Comparison of ENCODE assay signal across 7 worm cellular contexts in the genomic region with DNA sequence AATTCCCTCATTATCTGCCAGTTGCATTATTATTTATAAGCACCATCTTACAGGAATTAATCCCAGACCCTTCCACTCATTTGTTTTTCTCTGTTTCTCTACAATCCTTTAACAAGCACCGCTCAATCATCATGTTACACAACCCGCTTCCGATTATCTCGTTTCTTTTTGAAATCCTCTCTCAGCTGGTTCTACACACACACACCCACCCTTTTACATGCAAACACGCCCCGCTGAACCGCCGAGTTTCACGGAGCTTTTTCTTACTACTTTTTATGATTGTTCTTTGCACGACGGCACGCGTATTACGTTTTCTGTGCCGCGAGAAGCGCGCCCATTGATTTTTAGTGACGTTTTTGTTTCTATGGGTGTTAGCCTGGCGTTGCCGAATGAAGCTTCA.
TF ChIP-seq lines count a peak whose summit lies in the region.

No protein-coding gene starts in this region.

TF ChIP-seq in whole organism, L1 larva, 84 proteins besides CTCF, POLR2A, EP300 and RAD21 (continues in another document):
- TF ChIP-seq snu-23 (GFP tag; optimal IDR thresholded peaks at IDR 0.05; lab: Kevin White, UChicago), result peak; percentile 63
- TF ChIP-seq tbx-2 (tag; optimal IDR thresholded peaks at IDR 0.05; lab: Kevin White, UChicago), result peak; percentile 59
- TF ChIP-seq nhr-76 (tag; optimal IDR thresholded peaks at IDR 0.05; lab: Kevin White, UChicago), result no peak
- TF ChIP-seq lin-35 (GFP tag; optimal IDR thresholded peaks at IDR 0.05; lab: Kevin White, UChicago), result peak in 1 of 2 experiments; percentile 42
- TF ChIP-seq ceh-88 (GFP tag; IDR thresholded peaks at IDR 0.05; lab: Robert Waterston, UW), result no peak
- TF ChIP-seq unc-62 (GFP tag; optimal IDR thresholded peaks at IDR 0.05; lab: Kevin White, UChicago), result no peak
- no peak for TF ChIP-seq ztf-4 (tag; optimal IDR thresholded peaks at IDR 0.05; lab: Kevin White, UChicago)
- TF ChIP-seq ztf-11 (tag; optimal IDR thresholded peaks at IDR 0.05; lab: Kevin White, UChicago), result no peak
- peak in 1 of 2 experiments; percentile 8 for TF ChIP-seq mdl-1 (tag; optimal IDR thresholded peaks at IDR 0.05; lab: Kevin White, UChicago)
- no peak for TF ChIP-seq efl-3 (GFP tag; optimal IDR thresholded peaks at IDR 0.05; lab: Kevin White, UChicago)
- no peak for TF ChIP-seq ceh-63 (GFP tag; optimal IDR thresholded peaks at IDR 0.05; lab: Kevin White, UChicago)
- TF ChIP-seq nhr-47 (tag; optimal IDR thresholded peaks at IDR 0.05; lab: Kevin White, UChicago), result peak; percentile 63

TF ChIP-seq in whole organism, L2 larva, 48 proteins besides CTCF, POLR2A, EP300 and RAD21 (continues in another document):
- TF ChIP-seq crh-2 (tag; optimal IDR thresholded peaks at IDR 0.05; lab: Kevin White, UChicago) (peak; percentile 20), ztf-1 (GFP tag; conservative IDR thresholded peaks at IDR 0.05; lab: Robert Waterston, UW) (no peak), lin-11 (tag; optimal IDR thresholded peaks at IDR 0.05; lab: Kevin White, UChicago) (peak; percentile 31), nhr-11 (tag; optimal IDR thresholded peaks at IDR 0.05; lab: Kevin White, UChicago) (no peak), C34F6.9 (tag; optimal IDR thresholded peaks at IDR 0.05; lab: Kevin White, UChicago) (peak; percentile 57), nhr-237 (tag; optimal IDR thresholded peaks at IDR 0.05; lab: Kevin White, UChicago) (no peak), F13H6.1 (tag; optimal IDR thresholded peaks at IDR 0.05; lab: Kevin White, UChicago) (peak; percentile 68), unc-55 (GFP tag; optimal IDR thresholded peaks at IDR 0.05; lab: Kevin White, UChicago) (peak; percentile 65), Y55F3AM.14 (GFP tag; optimal IDR thresholded peaks at IDR 0.05; lab: Kevin White, UChicago) (peak; percentile 48), mab-5 (tag; optimal IDR thresholded peaks at IDR 0.05; lab: Kevin White, UChicago) (peak; percentile 43), mdl-1 (tag; optimal IDR thresholded peaks at IDR 0.05; lab: Kevin White, UChicago) (peak in 1 of 2 experiments; percentile 11), lsy-2 (tag; optimal IDR thresholded peaks at IDR 0.05; lab: Kevin White, UChicago) (peak in 1 of 2 experiments; percentile 51)

TF ChIP-seq in whole organism, L3 larva, 47 proteins besides CTCF, POLR2A, EP300 and RAD21 (continues in another document):
- TF ChIP-seq nhr-28 (tag; optimal IDR thresholded peaks at IDR 0.05; lab: Kevin White, UChicago) (no peak), lin-39 (tag; optimal IDR thresholded peaks at IDR 0.05; lab: Kevin White, UChicago) (peak; percentile 80), nhr-43 (tag; optimal IDR thresholded peaks at IDR 0.05; lab: Kevin White, UChicago; ENCODE audit: poor library complexity, severe bottlenecking) (no peak), fkh-10 (GFP tag; optimal IDR thresholded peaks at IDR 0.05; lab: Kevin White, UChicago) (peak; percentile 4), ztf-4 (tag; optimal IDR thresholded peaks at IDR 0.05; lab: Kevin White, UChicago) (no peak), unc-39 (tag; optimal IDR thresholded peaks at IDR 0.05; lab: Kevin White, UChicago) (no peak), elt-1 (tag; optimal IDR thresholded peaks at IDR 0.05; lab: Kevin White, UChicago) (no peak), tbx-2 (tag; optimal IDR thresholded peaks at IDR 0.05; lab: Kevin White, UChicago) (no peak), skn-1 (tag; optimal IDR thresholded peaks at IDR 0.05; lab: Kevin White, UChicago) (peak; percentile 12), egl-5 (tag; optimal IDR thresholded peaks at IDR 0.05; lab: Kevin White, UChicago) (peak; percentile 19), pqm-1 (tag; optimal IDR thresholded peaks at IDR 0.05; lab: Kevin White, UChicago) (peak; percentile 10), nhr-12 (tag; optimal IDR thresholded peaks at IDR 0.05; lab: Kevin White, UChicago) (no peak), jun-1 (tag; optimal IDR thresholded peaks at IDR 0.05; lab: Kevin White, UChicago) (peak; percentile 3)

TF ChIP-seq in whole organism, L4 larva, 104 proteins besides CTCF, POLR2A, EP300 and RAD21 (continues in another document):
- no peak for TF ChIP-seq sdz-12 (GFP tag; optimal IDR thresholded peaks at IDR 0.05; lab: Kevin White, UChicago)
- no peak for TF ChIP-seq nhr-42 (GFP tag; IDR thresholded peaks at IDR 0.05; lab: Robert Waterston, UW)
- TF ChIP-seq nhr-48 (tag; optimal IDR thresholded peaks at IDR 0.05; lab: Kevin White, UChicago), result no peak
- no peak for TF ChIP-seq Y75B8A.6 (GFP tag; IDR thresholded peaks at IDR 0.05; lab: Robert Waterston, UW)
- peak; percentile 28 for TF ChIP-seq nhr-11 (tag; optimal IDR thresholded peaks at IDR 0.05; lab: Kevin White, UChicago)
- no peak for TF ChIP-seq mxl-2 (GFP tag; conservative IDR thresholded peaks at IDR 0.05; lab: Robert Waterston, UW)
- TF ChIP-seq zfp-3 (GFP tag; conservative IDR thresholded peaks at IDR 0.05; lab: Robert Waterston, UW), result no peak
- no peak for TF ChIP-seq ztf-11 (tag; optimal IDR thresholded peaks at IDR 0.05; lab: Kevin White, UChicago)
- no peak for TF ChIP-seq daf-8 (GFP tag; IDR thresholded peaks at IDR 0.05; lab: Robert Waterston, UW)
- no peak for TF ChIP-seq skn-1 (tag; optimal IDR thresholded peaks at IDR 0.05; lab: Kevin White, UChicago)
- TF ChIP-seq nhr-102 (tag; optimal IDR thresholded peaks at IDR 0.05; lab: Kevin White, UChicago), result no peak
- no peak for TF ChIP-seq saeg-2 (GFP tag; IDR thresholded peaks at IDR 0.05; lab: Robert Waterston, UW)
- no peak for TF ChIP-seq ceh-62 (tag; optimal IDR thresholded peaks at IDR 0.05; lab: Kevin White, UChicago)
- TF ChIP-seq ceh-28 (tag; optimal IDR thresholded peaks at IDR 0.05; lab: Kevin White, UChicago), result no peak

TF ChIP-seq in whole organism, late embryonic, 69 proteins besides CTCF, POLR2A, EP300 and RAD21:
- TF ChIP-seq eyg-1 (tag; optimal IDR thresholded peaks at IDR 0.05; lab: Kevin White, UChicago), result no peak
- TF ChIP-seq ceh-18 (tag; optimal IDR thresholded peaks at IDR 0.05; lab: Kevin White, UChicago), result peak; percentile 76
- no peak for TF ChIP-seq hlh-15 (tag; optimal IDR thresholded peaks at IDR 0.05; lab: Kevin White, UChicago)
- no peak for TF ChIP-seq ceh-24 (tag; optimal IDR thresholded peaks at IDR 0.05; lab: Kevin White, UChicago)
- peak; percentile 13 for TF ChIP-seq ceh-31 (tag; optimal IDR thresholded peaks at IDR 0.05; lab: Kevin White, UChicago)
- peak; percentile 57 for TF ChIP-seq unc-42 (tag; optimal IDR thresholded peaks at IDR 0.05; lab: Kevin White, UChicago)
- no peak for TF ChIP-seq pax-1 (tag; optimal IDR thresholded peaks at IDR 0.05; lab: Kevin White, UChicago)
- TF ChIP-seq ceh-34 (tag; optimal IDR thresholded peaks at IDR 0.05; lab: Kevin White, UChicago), result peak; percentile 28
- no peak for TF ChIP-seq F13H6.1 (tag; optimal IDR thresholded peaks at IDR 0.05; lab: Kevin White, UChicago)
- TF ChIP-seq ahr-1 (tag; optimal IDR thresholded peaks at IDR 0.05; lab: Kevin White, UChicago), result no peak
- TF ChIP-seq pha-2 (tag; optimal IDR thresholded peaks at IDR 0.05; lab: Kevin White, UChicago), result no peak
- TF ChIP-seq ref-2 (tag; optimal IDR thresholded peaks at IDR 0.05; lab: Kevin White, UChicago), result no peak
- TF ChIP-seq unc-55 (GFP tag; optimal IDR thresholded peaks at IDR 0.05; lab: Kevin White, UChicago), result peak; percentile 27
- TF ChIP-seq tbx-2 (tag; optimal IDR thresholded peaks at IDR 0.05; lab: Kevin White, UChicago), result peak; percentile 7
- no peak for TF ChIP-seq hlh-6 (tag; optimal IDR thresholded peaks at IDR 0.05; lab: Kevin White, UChicago)

TF ChIP-seq in whole organism, mixed stage, embryonic, 35 proteins besides CTCF, POLR2A, EP300 and RAD21:
- TF ChIP-seq unc-120 (tag; optimal IDR thresholded peaks at IDR 0.05; lab: Kevin White, UChicago; ENCODE audit: poor library complexity, severe bottlenecking) (peak; percentile 54), M03D4.4 (tag; optimal IDR thresholded peaks at IDR 0.05; lab: Kevin White, UChicago) (no peak), ces-1 (GFP tag; optimal IDR thresholded peaks at IDR 0.05; lab: Kevin White, UChicago) (peak; percentile 53)

TF ChIP-seq in whole organism, young adult, 124 proteins besides CTCF, POLR2A, EP300 and RAD21:
- TF ChIP-seq K12H6.12 (tag; optimal IDR thresholded peaks at IDR 0.05; lab: Kevin White, UChicago) (peak; percentile 18), die-1 (tag; optimal IDR thresholded peaks at IDR 0.05; lab: Kevin White, UChicago) (no peak), cebp-1 (GFP tag; IDR thresholded peaks at IDR 0.05; lab: Robert Waterston, UW) (no peak), cebp-1 (tag; optimal IDR thresholded peaks at IDR 0.05; lab: Kevin White, UChicago) (peak; percentile 32), nhr-80 (tag; optimal IDR thresholded peaks at IDR 0.05; lab: Kevin White, UChicago) (peak; percentile 33)
